Worm (Caenorhabditis elegans) whole organism, L1 larva: ENCODE results near the gene toca-1.

Experiments
- C34B4.2 ChIP-seq: sonication (generic microtip); optimal IDR thresholded peaks from 2 replicates; lab custom pipeline; 2017; ENCODE audit warnings: mild to moderate bottlenecking, missing genetic modification characterization, missing compliant biosample characterization
- aha-1 ChIP-seq: fragments of 150-350 bp; optimal IDR thresholded peaks from 2 replicates; lab custom pipeline; 2014; ENCODE audit warnings: missing biosample characterization, missing genetic modification characterization
- ama-1 ChIP-seq: fragments of 150-350 bp; optimal IDR thresholded peaks from 2 replicates; lab custom pipeline; 2014
- ceh-63 ChIP-seq: fragments of 200-800 bp; sonication (Bioruptor generic); optimal IDR thresholded peaks from 2 replicates; lab custom pipeline; 2018; ENCODE audit warnings: mild to moderate bottlenecking, missing genetic modification characterization, missing compliant biosample characterization
- ceh-82 ChIP-seq, 3 experiments: fragments of 150-350 bp in 1 of 3; sonication (generic microtip) in 2 of 3; optimal IDR thresholded peaks; 2 replicates each; lab custom pipeline; 2014 to 2017; ENCODE audit warnings: missing biosample characterization in 3 of 3, missing genetic modification characterization in 3 of 3
- ceh-88 ChIP-seq: fragments of 200-800 bp; sonication (Bioruptor generic); IDR thresholded peaks from 2 replicates; pipeline ENCODE4 v1.3.6; 2022; ENCODE audit warnings: missing genetic modification characterization, missing compliant biosample characterization
- ceh-90 ChIP-seq: sonication (generic microtip); optimal IDR thresholded peaks from 2 replicates; lab custom pipeline; 2016; ENCODE audit warnings: missing genetic modification characterization, missing compliant biosample characterization
- dpl-1 ChIP-seq, 3 experiments: fragments of 150-350 bp in 2 of 3; sonication (generic microtip) in 1 of 3; optimal IDR thresholded peaks; 2 replicates each; lab custom pipeline; 2014 to 2017; ENCODE audit warnings: missing biosample characterization in 3 of 3, missing genetic modification characterization in 3 of 3, missing genetic modification reagents in 3 of 3
- dsc-1 ChIP-seq: sonication (generic microtip); optimal IDR thresholded peaks from 2 replicates; lab custom pipeline; 2016; ENCODE audit warnings: mild to moderate bottlenecking, missing genetic modification characterization, missing compliant biosample characterization
- efl-1 ChIP-seq, 4 experiments: fragments of 150-350 bp; optimal IDR thresholded peaks in 3 of 4; peaks in 1 of 4; 1 replicate in 1 of 4; 2 replicates in 3 of 4; lab custom pipeline; 2014; ENCODE audit warnings: missing biosample characterization in 2 of 4, missing genetic modification characterization in 2 of 4, missing genetic modification reagents in 2 of 4
- fkh-4 ChIP-seq: sonication (generic microtip); optimal IDR thresholded peaks from 2 replicates; lab custom pipeline; 2016; ENCODE audit warnings: missing compliant biosample characterization, missing genetic modification characterization, borderline replicate concordance
- hlh-4 ChIP-seq: sonication (generic microtip); optimal IDR thresholded peaks from 2 replicates; lab custom pipeline; 2016; ENCODE audit warnings: mild to moderate bottlenecking, missing genetic modification characterization, missing compliant biosample characterization
- irx-1 ChIP-seq: sonication (generic microtip); optimal IDR thresholded peaks from 2 replicates; lab custom pipeline; 2016; ENCODE audit warnings: missing genetic modification characterization, missing compliant biosample characterization
- jun-1 ChIP-seq: fragments of 150-350 bp; optimal IDR thresholded peaks from 2 replicates; lab custom pipeline; 2014; ENCODE audit warnings: missing biosample characterization, missing genetic modification reagents, missing genetic modification characterization
- lin-14 ChIP-seq: fragments of 200-800 bp; sonication (Bioruptor generic); optimal IDR thresholded peaks from 2 replicates; lab custom pipeline; 2018; ENCODE audit warnings: mild to moderate bottlenecking, missing genetic modification characterization, moderate library complexity, missing compliant biosample characterization
- lin-15B ChIP-seq: fragments of 150-350 bp; sonication (generic microtip); optimal IDR thresholded peaks from 3 replicates; lab custom pipeline; 2014; ENCODE audit warnings: missing biosample characterization, missing genetic modification characterization
- lin-35 ChIP-seq, 2 experiments: fragments of 150-350 bp; optimal IDR thresholded peaks; 2 replicates each; lab custom pipeline; 2014; ENCODE audit warnings: missing biosample characterization in 2 of 2, missing genetic modification characterization in 2 of 2, missing genetic modification reagents in 2 of 2
- lir-3 ChIP-seq: sonication (generic microtip); optimal IDR thresholded peaks from 2 replicates; lab custom pipeline; 2016; ENCODE audit warnings: mild to moderate bottlenecking, missing genetic modification characterization, moderate library complexity, missing compliant biosample characterization; ENCODE audit not compliant: poor library complexity
- lsy-2 ChIP-seq, 2 experiments: fragments of 150-350 bp; optimal IDR thresholded peaks; 2 replicates each; lab custom pipeline; 2014; ENCODE audit warnings: missing biosample characterization in 2 of 2, missing genetic modification characterization in 2 of 2
- mdl-1 ChIP-seq, 2 experiments: fragments of 150-350 bp; optimal IDR thresholded peaks; 2 replicates each; lab custom pipeline; 2014 to 2017; ENCODE audit warnings: missing biosample characterization in 2 of 2, missing genetic modification characterization in 2 of 2, inconsistent platforms in 1 of 2
- mef-2 ChIP-seq: fragments of 150-350 bp; optimal IDR thresholded peaks from 2 replicates; lab custom pipeline; 2014; ENCODE audit warnings: missing biosample characterization, missing genetic modification characterization
- mep-1 ChIP-seq: fragments of 150-350 bp; optimal IDR thresholded peaks from 2 replicates; lab custom pipeline; 2014; ENCODE audit warnings: missing biosample characterization, missing genetic modification characterization
- nhr-19 ChIP-seq: fragments of 200-800 bp; sonication (Bioruptor generic); conservative IDR thresholded peaks from 2 replicates; pipeline ENCODE4 v1.3.6; 2022; ENCODE audit warnings: missing genetic modification characterization, missing compliant biosample characterization
- nhr-237 ChIP-seq: fragments of 150-350 bp; optimal IDR thresholded peaks from 2 replicates; lab custom pipeline; 2014; ENCODE audit warnings: missing biosample characterization, missing genetic modification characterization
- nhr-71 ChIP-seq: sonication (generic microtip); optimal IDR thresholded peaks from 2 replicates; lab custom pipeline; 2016; ENCODE audit warnings: mild to moderate bottlenecking, missing genetic modification characterization, moderate library complexity, missing compliant biosample characterization
- nhr-76 ChIP-seq: sonication (generic microtip); optimal IDR thresholded peaks from 2 replicates; lab custom pipeline; 2017; ENCODE audit warnings: missing biosample characterization, missing genetic modification characterization
- nhr-84 ChIP-seq: sonication (generic microtip); optimal IDR thresholded peaks from 2 replicates; lab custom pipeline; 2017; ENCODE audit warnings: missing biosample characterization, missing genetic modification characterization
- rnt-1 ChIP-seq: sonication (generic microtip); optimal IDR thresholded peaks from 2 replicates; lab custom pipeline; 2016; ENCODE audit warnings: mild to moderate bottlenecking, missing genetic modification characterization, moderate library complexity, missing compliant biosample characterization
- skn-1 ChIP-seq: fragments of 150-350 bp; optimal IDR thresholded peaks from 2 replicates; lab custom pipeline; 2014; ENCODE audit warnings: missing biosample characterization, missing genetic modification characterization
- snpc-4 ChIP-seq: fragments of 150-350 bp; optimal IDR thresholded peaks from 2 replicates; lab custom pipeline; 2014; ENCODE audit warnings: missing biosample characterization, missing genetic modification characterization
- snu-23 ChIP-seq: sonication (generic microtip); optimal IDR thresholded peaks from 2 replicates; lab custom pipeline; 2016; ENCODE audit warnings: missing genetic modification characterization, missing compliant biosample characterization
- sptf-1 ChIP-seq: fragments of 150-350 bp; optimal IDR thresholded peaks from 2 replicates; lab custom pipeline; 2014; ENCODE audit warnings: missing biosample characterization, missing genetic modification characterization
- sup-37 ChIP-seq: fragments of 200-800 bp; sonication (Bioruptor generic); optimal IDR thresholded peaks from 2 replicates; lab custom pipeline; 2018; ENCODE audit warnings: mild to moderate bottlenecking, missing genetic modification characterization, missing compliant biosample characterization
- swsn-7 ChIP-seq: sonication (generic microtip); optimal IDR thresholded peaks from 2 replicates; lab custom pipeline; 2016; ENCODE audit warnings: missing genetic modification characterization, missing compliant biosample characterization
- xbp-1 ChIP-seq: sonication (generic microtip); optimal IDR thresholded peaks from 2 replicates; lab custom pipeline; 2016; ENCODE audit warnings: missing genetic modification characterization, missing compliant biosample characterization
- ztf-11 ChIP-seq, 2 experiments: sonication (generic microtip); optimal IDR thresholded peaks; 2 replicates each; lab custom pipeline; 2016 to 2017; ENCODE audit warnings: missing genetic modification characterization in 2 of 2, missing biosample characterization in 1 of 2, missing compliant biosample characterization in 1 of 2

The toca-1 gene

DNA sequence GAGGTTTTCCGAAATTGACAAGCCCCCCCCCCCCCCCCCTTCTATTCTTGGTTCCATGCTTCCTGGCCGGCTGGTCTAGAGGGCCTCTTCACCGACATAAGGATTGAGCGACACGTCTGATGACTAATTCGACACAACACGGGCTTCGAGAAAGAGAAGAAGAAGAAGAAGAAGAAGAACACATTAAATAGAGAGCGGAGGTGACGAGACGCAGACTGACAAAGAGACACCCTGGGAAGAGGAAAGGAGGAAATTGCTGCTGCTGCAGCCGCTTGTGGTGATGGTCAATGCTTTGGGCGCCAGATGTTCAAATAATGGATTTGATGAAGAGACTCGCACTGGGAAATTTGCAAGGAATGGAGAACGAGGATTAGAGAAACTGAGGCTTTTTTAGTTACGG is 3.3 kb upstream of the toca-1 start (continued):
- TF ChIP-seq fkh-4 (tag; lab: Kevin White, UChicago) (no peak), ceh-88 (GFP tag; lab: Robert Waterston, UW) (no peak), snu-23 (peak; percentile 56), ama-1 (lab: Kevin White, UChicago) (no peak), mef-2 (tag; lab: Kevin White, UChicago) (no peak), xbp-1 (tag; lab: Kevin White, UChicago) (no peak)

DNA sequence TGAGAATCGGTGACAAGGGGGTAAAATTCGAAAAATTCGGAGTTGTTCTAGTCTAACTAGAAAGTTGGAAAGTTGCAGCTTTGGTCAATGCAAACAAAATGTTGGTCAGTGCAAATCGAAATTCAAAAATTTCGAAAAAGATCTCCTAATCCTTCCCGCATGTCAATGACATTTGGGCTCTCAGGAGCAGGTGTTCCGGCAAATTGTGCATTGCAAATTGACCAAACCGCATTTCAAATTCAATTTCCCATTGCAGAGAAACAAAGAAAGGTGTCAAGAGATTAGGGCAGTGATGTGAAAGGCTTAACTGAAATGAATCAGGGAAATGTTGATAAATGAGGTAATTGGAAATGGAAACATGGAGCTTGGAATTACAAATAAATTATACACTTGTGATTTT is 2.0 kb upstream of the toca-1 start:
- TF ChIP-seq sup-37 (GFP tag; lab: Kevin White, UChicago) (no peak), nhr-76 (tag; lab: Kevin White, UChicago) (no peak), dpl-1 (GFP tag; optimal IDR thresholded peaks at IDR 0.05; lab: Kevin White, UChicago) (no peak), irx-1 (tag; lab: Kevin White, UChicago) (no peak), mef-2 (tag; lab: Kevin White, UChicago) (no peak), lir-3 (tag; lab: Kevin White, UChicago) (no peak)

DNA sequence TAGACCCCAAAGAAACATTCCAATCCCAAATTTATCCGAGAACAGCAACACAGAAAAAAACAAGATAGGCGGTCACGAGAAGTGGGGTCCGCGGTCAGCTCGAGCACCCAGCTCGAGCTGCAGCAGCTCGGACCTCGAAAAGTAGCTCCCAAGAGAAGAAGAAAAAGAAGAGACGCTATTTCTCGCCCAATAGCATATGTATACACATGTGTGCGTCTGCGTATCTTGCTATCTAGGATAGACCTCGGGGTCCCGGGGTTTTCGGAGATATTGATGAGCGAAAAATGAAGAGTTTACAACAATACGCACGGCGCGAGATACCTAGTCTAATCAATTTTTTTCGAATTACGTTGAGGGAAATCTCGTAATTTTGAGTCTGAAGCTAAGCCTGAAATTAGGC is 781 bp upstream of the toca-1 start:
- TF ChIP-seq lin-14 (peak; percentile 82), snu-23 (peak; percentile 44), rnt-1 (peak; percentile 67), skn-1 (tag; lab: Kevin White, UChicago) (peak; percentile 10), swsn-7 (tag; lab: Kevin White, UChicago) (peak; percentile 4), sptf-1 (tag; lab: Kevin White, UChicago) (no peak), dsc-1 (tag; lab: Kevin White, UChicago) (peak; percentile 25), lin-15B (tag; lab: Kevin White, UChicago) (no peak), C34B4.2 (no peak), nhr-71 (tag; lab: Kevin White, UChicago) (peak; percentile 59), efl-1 (optimal IDR thresholded peaks at IDR 0.05; lab: Kevin White, UChicago) (peak in 1 of 2 experiments; percentile 9), efl-1 (GFP tag; optimal IDR thresholded peaks at IDR 0.05 in 1 of 2; lab: Kevin White, UChicago) (no peak), mep-1 (no peak), lin-35 (GFP tag; optimal IDR thresholded peaks at IDR 0.05; lab: Kevin White, UChicago) (peak in 1 of 2 experiments; percentile 8), hlh-4 (tag; lab: Kevin White, UChicago) (no peak), mdl-1 (tag; optimal IDR thresholded peaks at IDR 0.05; lab: Kevin White, UChicago) (peak in 1 of 2 experiments; percentile 12), nhr-19 (GFP tag; lab: Robert Waterston, UW) (peak; percentile 24; the same call in 1 of the 2 replicates), mef-2 (tag; lab: Kevin White, UChicago) (no peak), nhr-237 (tag; lab: Kevin White, UChicago) (no peak), lsy-2 (tag; optimal IDR thresholded peaks at IDR 0.05; lab: Kevin White, UChicago) (peak; percentile 21 to 38), ceh-88 (GFP tag; lab: Robert Waterston, UW) (no peak), ceh-82 (tag; optimal IDR thresholded peaks at IDR 0.05; lab: Kevin White, UChicago) (peak in 2 of 3 experiments; percentile 3 to 42)

DNA sequence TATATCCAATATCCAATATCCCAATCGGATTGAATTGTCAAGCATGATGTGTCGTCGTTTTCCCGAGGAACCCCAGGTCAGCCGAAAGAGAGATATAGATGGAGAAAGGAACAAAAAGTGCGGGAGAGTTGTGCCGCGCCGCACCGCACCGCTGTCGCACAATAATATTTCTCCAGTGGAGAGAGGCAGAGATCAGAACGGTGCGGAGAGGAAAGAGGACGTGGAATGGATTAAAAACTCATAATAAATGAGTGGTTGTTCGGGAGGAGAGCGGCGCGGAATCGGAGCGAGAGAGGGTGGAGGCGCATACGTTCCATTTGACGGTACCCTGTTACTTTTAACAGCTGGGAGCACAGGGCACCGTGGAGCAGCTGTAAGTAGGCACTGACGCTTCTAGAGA is 3.8 kb downstream of the toca-1 start:
- TF ChIP-seq nhr-84 (tag; lab: Kevin White, UChicago) (no peak), aha-1 (tag; lab: Kevin White, UChicago) (no peak), swsn-7 (tag; lab: Kevin White, UChicago) (no peak), jun-1 (no peak), snpc-4 (no peak), ceh-63 (GFP tag; lab: Kevin White, UChicago) (no peak)

DNA sequence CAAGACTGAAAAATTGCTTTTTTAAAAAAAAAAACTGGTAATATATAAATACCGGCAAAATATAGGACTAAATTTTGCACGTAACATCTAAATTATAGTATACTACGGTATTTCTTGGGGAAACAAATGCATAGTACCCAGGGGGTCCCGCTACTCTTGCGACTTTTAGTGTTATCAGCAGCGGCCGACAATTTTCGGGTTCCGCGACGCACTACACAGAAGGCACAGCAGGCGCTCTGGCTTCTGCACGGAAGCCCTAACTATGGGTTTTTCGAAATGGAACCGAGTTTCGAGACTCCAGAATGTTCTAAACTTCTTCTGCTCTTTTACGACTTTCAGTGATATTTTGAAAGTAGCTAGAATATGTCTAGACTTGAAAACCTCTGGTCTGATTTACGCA is 4.7 kb downstream of the toca-1 start:
- TF ChIP-seq snpc-4 (peak; percentile 84), ceh-90 (tag; lab: Kevin White, UChicago) (no peak), ztf-11 (tag; optimal IDR thresholded peaks at IDR 0.05; lab: Kevin White, UChicago) (no peak), swsn-7 (tag; lab: Kevin White, UChicago) (no peak)
